Worm (Caenorhabditis elegans) whole organism, late embryonic: ENCODE results near the gene C03B1.6.

ENCODE experiments used
- F13H6.1 ChIP-seq: sonication (generic microtip); optimal IDR thresholded peaks from 2 replicates; lab custom pipeline; 2016; ENCODE audit warnings: missing genetic modification characterization, missing compliant biosample characterization
- K09A11.1 ChIP-seq: sonication (generic microtip); optimal IDR thresholded peaks from 2 replicates; lab custom pipeline; 2017; ENCODE audit warnings: antibody characterized with exemption, mild to moderate bottlenecking, missing genetic modification characterization, missing compliant biosample characterization; ENCODE audit not compliant: insufficient read depth
- T23F11.4 ChIP-seq: fragments of 200-800 bp; sonication (Bioruptor generic); optimal IDR thresholded peaks from 2 replicates; lab custom pipeline; 2018; ENCODE audit warnings: mild to moderate bottlenecking, missing genetic modification characterization, missing compliant biosample characterization
- ahr-1 ChIP-seq: sonication (generic microtip); optimal IDR thresholded peaks from 2 replicates; lab custom pipeline; 2016; ENCODE audit warnings: missing genetic modification characterization, missing compliant biosample characterization
- ceh-14 ChIP-seq: sonication (generic microtip); optimal IDR thresholded peaks from 2 replicates; lab custom pipeline; 2016; ENCODE audit warnings: missing genotype, missing genetic modification characterization, missing compliant biosample characterization
- ceh-19 ChIP-seq: fragments of 200-800 bp; sonication (Bioruptor generic); optimal IDR thresholded peaks from 2 replicates; lab custom pipeline; 2018; ENCODE audit warnings: mild to moderate bottlenecking, missing genetic modification characterization, missing compliant biosample characterization
- ceh-22 ChIP-seq: sonication (generic microtip); optimal IDR thresholded peaks from 2 replicates; lab custom pipeline; 2017; ENCODE audit warnings: missing biosample characterization, missing genetic modification characterization
- ceh-24 ChIP-seq: sonication (generic microtip); optimal IDR thresholded peaks from 2 replicates; lab custom pipeline; 2016; ENCODE audit warnings: mild to moderate bottlenecking, missing genetic modification characterization, missing compliant biosample characterization
- ceh-34 ChIP-seq: sonication (generic microtip); optimal IDR thresholded peaks from 2 replicates; lab custom pipeline; 2016; ENCODE audit warnings: mild to moderate bottlenecking, missing genetic modification characterization, missing compliant biosample characterization
- ceh-45 ChIP-seq: fragments of 200-800 bp; sonication (Bioruptor generic); IDR thresholded peaks from 2 replicates; pipeline ENCODE4 v1.3.6; 2022; ENCODE audit warnings: missing genetic modification reagents, missing genetic modification characterization, missing compliant biosample characterization
- ceh-6 ChIP-seq: fragments of 200-800 bp; sonication (Bioruptor generic); optimal IDR thresholded peaks from 2 replicates; lab custom pipeline; 2018; ENCODE audit warnings: mild to moderate bottlenecking, missing genetic modification characterization, missing compliant biosample characterization
- ceh-9 ChIP-seq: sonication (generic microtip); optimal IDR thresholded peaks from 2 replicates; lab custom pipeline; 2016; ENCODE audit warnings: mild to moderate bottlenecking, missing genetic modification characterization, inconsistent platforms, missing compliant biosample characterization
- dmd-4 ChIP-seq: sonication (generic microtip); optimal IDR thresholded peaks from 2 replicates; lab custom pipeline; 2016; ENCODE audit warnings: borderline replicate concordance, missing genetic modification characterization, missing compliant biosample characterization
- elt-4 ChIP-seq: sonication (generic microtip); optimal IDR thresholded peaks from 2 replicates; lab custom pipeline; 2016; ENCODE audit warnings: missing genetic modification characterization, missing compliant biosample characterization
- eyg-1 ChIP-seq: sonication (generic microtip); optimal IDR thresholded peaks from 2 replicates; lab custom pipeline; 2016; ENCODE audit warnings: missing genotype, missing genetic modification characterization, missing compliant biosample characterization
- fax-1 ChIP-seq: sonication (generic microtip); optimal IDR thresholded peaks from 2 replicates; lab custom pipeline; 2016; ENCODE audit warnings: missing genotype, missing genetic modification characterization, missing compliant biosample characterization
- fkh-6 ChIP-seq: sonication (generic microtip); optimal IDR thresholded peaks from 2 replicates; lab custom pipeline; 2016; ENCODE audit warnings: missing genetic modification characterization, missing compliant biosample characterization
- hlh-13 ChIP-seq: fragments of 200-800 bp; sonication (Bioruptor generic); optimal IDR thresholded peaks from 2 replicates; lab custom pipeline; 2018; ENCODE audit warnings: mild to moderate bottlenecking, missing genetic modification characterization, missing compliant biosample characterization
- hlh-30 ChIP-seq: sonication (generic microtip); optimal IDR thresholded peaks from 2 replicates; lab custom pipeline; 2017; ENCODE audit warnings: antibody characterized with exemption, missing genetic modification characterization, missing compliant biosample characterization; ENCODE audit not compliant: insufficient read depth
- hlh-6 ChIP-seq: sonication (generic microtip); optimal IDR thresholded peaks from 2 replicates; lab custom pipeline; 2016; ENCODE audit warnings: missing genotype, missing genetic modification characterization, missing compliant biosample characterization
- hlh-8 ChIP-seq: sonication (generic microtip); optimal IDR thresholded peaks from 2 replicates; lab custom pipeline; 2016; ENCODE audit warnings: missing genotype, missing genetic modification characterization, missing compliant biosample characterization
- lin-11 ChIP-seq: fragments of 200-800 bp; sonication (Bioruptor generic); optimal IDR thresholded peaks from 2 replicates; lab custom pipeline; 2018; ENCODE audit warnings: mild to moderate bottlenecking, missing genetic modification characterization, missing compliant biosample characterization
- nhr-232 ChIP-seq: sonication (generic microtip); optimal IDR thresholded peaks from 2 replicates; lab custom pipeline; 2016; ENCODE audit warnings: missing genetic modification characterization, missing compliant biosample characterization
- npax-4 ChIP-seq: sonication (generic microtip); optimal IDR thresholded peaks from 2 replicates; lab custom pipeline; 2016; ENCODE audit warnings: missing genetic modification characterization, missing compliant biosample characterization
- pag-3 ChIP-seq: sonication (generic microtip); optimal IDR thresholded peaks from 2 replicates; lab custom pipeline; 2016; ENCODE audit warnings: missing compliant biosample characterization, missing genetic modification characterization, borderline replicate concordance
- pax-1 ChIP-seq: fragments of 150-350 bp; optimal IDR thresholded peaks from 2 replicates; lab custom pipeline; 2014; ENCODE audit warnings: missing biosample characterization, missing genetic modification characterization
- pqm-1 ChIP-seq: sonication (generic microtip); optimal IDR thresholded peaks from 2 replicates; lab custom pipeline; 2016; ENCODE audit warnings: missing genetic modification characterization, missing compliant biosample characterization
- ref-2 ChIP-seq: sonication (generic microtip); optimal IDR thresholded peaks from 2 replicates; lab custom pipeline; 2016; ENCODE audit warnings: missing genetic modification characterization, missing compliant biosample characterization
- ttx-3 ChIP-seq: sonication (generic microtip); optimal IDR thresholded peaks from 2 replicates; lab custom pipeline; 2016; ENCODE audit warnings: missing genetic modification reagents, missing genetic modification characterization, missing compliant biosample characterization
- unc-3 ChIP-seq, 2 experiments: fragments of 200-800 bp in 1 of 2; sonication (Bioruptor generic) in 1 of 2; sonication (generic microtip) in 1 of 2; conservative IDR thresholded peaks in 1 of 2; optimal IDR thresholded peaks in 1 of 2; 2 replicates each; pipeline versions ENCODE4 v1.3.6 to Lab custom; 2016 to 2022; ENCODE audit warnings: missing compliant biosample characterization in 2 of 2, missing genetic modification characterization in 2 of 2, missing genetic modification reagents in 1 of 2
- unc-42 ChIP-seq: sonication (generic microtip); optimal IDR thresholded peaks from 2 replicates; lab custom pipeline; 2016; ENCODE audit warnings: missing genotype, missing genetic modification characterization, missing compliant biosample characterization
- unc-55 ChIP-seq: sonication (generic microtip); optimal IDR thresholded peaks from 2 replicates; lab custom pipeline; 2017; ENCODE audit warnings: missing biosample characterization, missing genetic modification reagents, missing genetic modification characterization
- unc-86 ChIP-seq: sonication (generic microtip); optimal IDR thresholded peaks from 2 replicates; lab custom pipeline; 2016; ENCODE audit warnings: missing genetic modification characterization, missing compliant biosample characterization
- zip-5 ChIP-seq: sonication (generic microtip); optimal IDR thresholded peaks from 2 replicates; lab custom pipeline; 2016; ENCODE audit warnings: missing genetic modification characterization, missing compliant biosample characterization

C03B1.6 gene

DNA sequence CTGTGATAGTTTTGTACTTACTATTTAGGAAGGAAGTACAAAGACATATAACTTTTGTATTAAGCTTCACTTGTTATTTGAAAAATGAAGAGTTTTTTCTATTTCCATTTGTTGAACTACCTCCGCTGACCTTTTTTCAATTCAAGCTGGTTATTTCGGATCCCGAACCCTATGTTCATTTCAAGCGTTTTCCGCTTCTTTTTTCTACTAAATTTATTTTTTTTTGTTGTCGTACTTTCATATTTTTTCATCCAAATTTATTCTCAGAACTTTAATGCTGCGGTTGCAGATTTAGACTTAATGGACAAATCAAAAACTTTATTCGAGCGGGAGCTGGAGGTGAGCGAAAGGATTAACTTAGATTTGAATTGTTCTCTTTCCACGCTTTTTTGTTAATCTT, at the start of gene C03B1.6:
TSS of gene C03B1.6 (plus strand) at position 301 of the 400 bp plus-strand sequence.
- TF ChIP-seq eyg-1 (tag; lab: Kevin White, UChicago) (no peak), npax-4 (tag; lab: Kevin White, UChicago) (no peak), ceh-14 (tag; lab: Kevin White, UChicago) (no peak), hlh-8 (tag; lab: Kevin White, UChicago) (no peak), ttx-3 (tag; lab: Kevin White, UChicago) (no peak), ceh-45 (GFP tag; lab: Robert Waterston, UW) (no peak), hlh-13 (GFP tag; lab: Kevin White, UChicago) (no peak), ceh-22 (tag; lab: Kevin White, UChicago) (no peak), unc-86 (tag; lab: Kevin White, UChicago) (no peak), unc-3 (GFP tag; conservative IDR thresholded peaks at IDR 0.05; lab: Robert Waterston, UW) (no peak), unc-3 (tag; optimal IDR thresholded peaks at IDR 0.05; lab: Kevin White, UChicago) (no peak), ceh-9 (no peak), fax-1 (no peak), ceh-24 (tag; lab: Kevin White, UChicago) (no peak), T23F11.4 (GFP tag; lab: Kevin White, UChicago) (no peak), elt-4 (no peak), unc-42 (tag; lab: Kevin White, UChicago) (no peak), pag-3 (no peak), K09A11.1 (tag; lab: Kevin White, UChicago) (no peak)

- no peak for TF ChIP-seq ahr-1
- no peak for TF ChIP-seq ceh-19 (GFP tag; lab: Kevin White, UChicago)
- TF ChIP-seq ref-2 (tag; lab: Kevin White, UChicago) = no peak
- no peak for TF ChIP-seq F13H6.1
- no peak for TF ChIP-seq nhr-232 (tag; lab: Kevin White, UChicago)
- no peak for TF ChIP-seq hlh-30
- TF ChIP-seq, all 69 proteins: peak for 0
Measured at ce11 chrX:6311391-6311790, 38.7 kb upstream of the C03B1.6 start, which contains the start of gene npr-38. Gene npr-38, plus strand, starts transcription at chrX:6311691.

ce11 chrX:6318803-6319202, 31.3 kb upstream of the C03B1.6 start:
- TF ChIP-seq ceh-45 (GFP tag; lab: Robert Waterston, UW) = no peak
- no peak for TF ChIP-seq ceh-19 (GFP tag; lab: Kevin White, UChicago)
- TF ChIP-seq ceh-34 (tag; lab: Kevin White, UChicago) = no peak
- no peak for TF ChIP-seq ceh-14 (tag; lab: Kevin White, UChicago)
- no peak for TF ChIP-seq unc-86 (tag; lab: Kevin White, UChicago)
- no peak for TF ChIP-seq hlh-6 (tag; lab: Kevin White, UChicago)
- no peak for TF ChIP-seq unc-55 (GFP tag; lab: Kevin White, UChicago)
- no peak for TF ChIP-seq fkh-6 (tag; lab: Kevin White, UChicago)
- TF ChIP-seq T23F11.4 (GFP tag; lab: Kevin White, UChicago) = no peak
- no peak for TF ChIP-seq F13H6.1

ce11 chrX:6319546-6319945, 30.6 kb upstream of the C03B1.6 start, which contains the start of gene chtb-3:
Gene chtb-3, minus strand, starts transcription at chrX:6319646.
- TF ChIP-seq lin-11 (tag; lab: Kevin White, UChicago) (no peak), ttx-3 (tag; lab: Kevin White, UChicago) (no peak), pax-1 (no peak), ceh-6 (GFP tag; lab: Kevin White, UChicago) (no peak), hlh-6 (tag; lab: Kevin White, UChicago) (no peak), zip-5 (no peak), ceh-22 (tag; lab: Kevin White, UChicago) (no peak), pqm-1 (no peak), K09A11.1 (tag; lab: Kevin White, UChicago) (no peak), dmd-4 (no peak), ceh-14 (tag; lab: Kevin White, UChicago) (no peak), unc-3 (GFP tag; conservative IDR thresholded peaks at IDR 0.05; lab: Robert Waterston, UW) (no peak), unc-3 (tag; optimal IDR thresholded peaks at IDR 0.05; lab: Kevin White, UChicago) (no peak), unc-42 (tag; lab: Kevin White, UChicago) (no peak)
